Worm (Caenorhabditis elegans): Measurements from ENCODE around the gene cylc-1.

- TF ChIP-seq lin-13 (GFP tag; optimal IDR thresholded peaks at IDR 0.05) (no peak), Y75B8A.6 (GFP tag; IDR thresholded peaks at IDR 0.05) (no peak), ama-1 (optimal IDR thresholded peaks at IDR 0.05) (no peak), ceh-82 (tag; optimal IDR thresholded peaks at IDR 0.05) (no peak), unc-39 (tag; optimal IDR thresholded peaks at IDR 0.05) (no peak), ceh-28 (tag; optimal IDR thresholded peaks at IDR 0.05) (no peak)
These were observed 47.8 kb upstream of the cylc-1 start for ce11 chrIV:5273385-5273784.

All from whole organism, L4 larva.